Fruit fly (Drosophila melanogaster) whole organism, embryonic: Measurements from ENCODE around the gene nop5.

Source experiments
- Adf1 ChIP-seq: fragments of 200-800 bp; sonication (Bioruptor generic); IDR thresholded peaks from 2 replicates; pipeline ENCODE4 v1.3.6; 2022; ENCODE audit warnings: missing biosample characterization, missing genetic modification characterization
- Atf3 ChIP-seq: fragments of 200-800 bp; sonication (Bioruptor generic); optimal IDR thresholded peaks from 3 replicates; lab custom pipeline; 2016; ENCODE audit warnings: missing biosample characterization, missing genetic modification characterization
- B-H2 ChIP-seq: fragments of 200-800 bp; sonication (Bioruptor generic); optimal IDR thresholded peaks from 2 replicates; lab custom pipeline; 2018; ENCODE audit warnings: missing biosample characterization, mild to moderate bottlenecking, missing genetic modification characterization
- Blimp-1 ChIP-seq: fragments of 200-800 bp; sonication (Bioruptor generic); optimal IDR thresholded peaks from 3 replicates; lab custom pipeline; 2018; ENCODE audit warnings: missing biosample characterization, missing genetic modification characterization, mild to moderate bottlenecking, moderate library complexity, missing genetic modification reagents
- BtbVII ChIP-seq: fragments of 200-800 bp; sonication (Bioruptor generic); optimal IDR thresholded peaks from 3 replicates; lab custom pipeline; 2017; ENCODE audit warnings: missing biosample characterization, mild to moderate bottlenecking, missing genetic modification characterization
- CG10979 ChIP-seq: fragments of 200-800 bp; sonication (Bioruptor generic); optimal IDR thresholded peaks from 2 replicates; lab custom pipeline; 2018; ENCODE audit warnings: missing biosample characterization, mild to moderate bottlenecking, missing genetic modification characterization, moderate library complexity
- CG12769 ChIP-seq: fragments of 200-800 bp; sonication (Bioruptor generic); optimal IDR thresholded peaks from 2 replicates; lab custom pipeline; 2019; ENCODE audit warnings: missing biosample characterization, mild to moderate bottlenecking, missing genetic modification characterization, moderate library complexity
- CG12942 ChIP-seq: fragments of 200-800 bp; sonication (Bioruptor generic); optimal IDR thresholded peaks from 3 replicates; lab custom pipeline; 2016; ENCODE audit warnings: missing biosample characterization, missing genetic modification characterization
- CG14965 ChIP-seq: fragments of 200-800 bp; sonication (Bioruptor generic); optimal IDR thresholded peaks from 2 replicates; lab custom pipeline; 2016; ENCODE audit warnings: missing biosample characterization, missing genetic modification characterization, borderline replicate concordance
- CG1603 ChIP-seq: fragments of 200-800 bp; sonication (Bioruptor generic); optimal IDR thresholded peaks from 2 replicates; lab custom pipeline; 2019; ENCODE audit warnings: missing biosample characterization, mild to moderate bottlenecking, missing genetic modification characterization, moderate library complexity
- CG16779 ChIP-seq: fragments of 200-800 bp; sonication (Bioruptor generic); IDR thresholded peaks from 2 replicates; pipeline ENCODE4 v1.3.6; 2022; ENCODE audit warnings: missing biosample characterization, missing genetic modification characterization
- CG17359 ChIP-seq: fragments of 200-800 bp; sonication (Bioruptor generic); optimal IDR thresholded peaks from 3 replicates; lab custom pipeline; 2018; ENCODE audit warnings: missing biosample characterization, mild to moderate bottlenecking, missing genetic modification characterization, moderate library complexity
- CG17568 ChIP-seq: fragments of 200-800 bp; sonication (Bioruptor generic); optimal IDR thresholded peaks from 2 replicates; lab custom pipeline; 2018; ENCODE audit warnings: missing biosample characterization, mild to moderate bottlenecking, missing genetic modification characterization, moderate library complexity
- CG18619 ChIP-seq: fragments of 200-800 bp; sonication (Bioruptor generic); optimal IDR thresholded peaks from 3 replicates; lab custom pipeline; 2017; ENCODE audit warnings: missing biosample characterization, mild to moderate bottlenecking, missing genetic modification characterization
- CG3281 ChIP-seq: fragments of 200-800 bp; sonication (Bioruptor generic); optimal IDR thresholded peaks from 3 replicates; lab custom pipeline; 2017; ENCODE audit warnings: missing biosample characterization, mild to moderate bottlenecking, missing genetic modification characterization
- CG4404 ChIP-seq: fragments of 200-800 bp; sonication (Bioruptor generic); IDR thresholded peaks from 2 replicates; pipeline ENCODE4 v1.3.6; 2022; ENCODE audit warnings: missing biosample characterization, missing genetic modification characterization
- CG5245 ChIP-seq: fragments of 200-800 bp; sonication (Bioruptor generic); optimal IDR thresholded peaks from 3 replicates; lab custom pipeline; 2016; ENCODE audit warnings: missing biosample characterization, missing genetic modification characterization
- CG6765 ChIP-seq: fragments of 200-800 bp; sonication (Bioruptor generic); optimal IDR thresholded peaks from 3 replicates; lab custom pipeline; 2017; ENCODE audit warnings: missing biosample characterization, mild to moderate bottlenecking, missing genetic modification characterization
- CG6791 ChIP-seq: fragments of 200-800 bp; sonication (Bioruptor generic); IDR thresholded peaks from 3 replicates; pipeline ENCODE4 v1.3.6; 2022; ENCODE audit warnings: missing biosample characterization, missing genetic modification characterization; ENCODE audit not compliant: partially characterized antibody
- CG8765 ChIP-seq: fragments of 200-800 bp; sonication (Bioruptor generic); IDR thresholded peaks from 2 replicates; pipeline ENCODE4 v1.3.6; 2022; ENCODE audit warnings: missing biosample characterization, missing genetic modification characterization
- CG9727 ChIP-seq: fragments of 200-800 bp; sonication (Bioruptor generic); optimal IDR thresholded peaks from 3 replicates; lab custom pipeline; 2017; ENCODE audit warnings: missing biosample characterization, mild to moderate bottlenecking, missing genetic modification characterization
- CHES-1-like ChIP-seq: fragments of 200-800 bp; sonication (Bioruptor generic); optimal IDR thresholded peaks from 2 replicates; lab custom pipeline; 2016; ENCODE audit warnings: missing biosample characterization, missing genetic modification characterization
- D19A ChIP-seq: fragments of 200-800 bp; optimal IDR thresholded peaks from 3 replicates; lab custom pipeline; 2019; ENCODE audit warnings: missing biosample characterization, mild to moderate bottlenecking, missing genetic modification characterization, moderate library complexity
- Dip2 ChIP-seq: fragments of 200-800 bp; sonication (Bioruptor generic); IDR thresholded peaks from 2 replicates; pipeline ENCODE4 v1.3.6; 2022; ENCODE audit warnings: missing biosample characterization, missing genetic modification characterization
- Dip3 ChIP-seq: fragments of 200-800 bp; sonication (Bioruptor generic); optimal IDR thresholded peaks from 3 replicates; lab custom pipeline; 2016; ENCODE audit warnings: missing biosample characterization, missing genetic modification characterization
- HLH54F ChIP-seq: fragments of 200-800 bp; sonication (Bioruptor generic); optimal IDR thresholded peaks from 3 replicates; lab custom pipeline; 2016; ENCODE audit warnings: missing biosample characterization, missing genetic modification characterization
- HmgZ ChIP-seq: fragments of 200-800 bp; sonication (Bioruptor generic); optimal IDR thresholded peaks from 2 replicates; lab custom pipeline; 2018; ENCODE audit warnings: missing biosample characterization, mild to moderate bottlenecking, missing genetic modification characterization
- Ravus ChIP-seq: fragments of 200-800 bp; sonication (Bioruptor generic); IDR thresholded peaks from 2 replicates; pipeline ENCODE4 v1.3.6; 2022; ENCODE audit warnings: missing biosample characterization, missing genetic modification characterization
- TFAM ChIP-seq: fragments of 200-800 bp; sonication (Bioruptor generic); optimal IDR thresholded peaks from 2 replicates; lab custom pipeline; 2017; ENCODE audit warnings: missing biosample characterization, missing genetic modification characterization, inconsistent platforms
- Xbp1 ChIP-seq: fragments of 200-800 bp; sonication (Bioruptor generic); optimal IDR thresholded peaks from 3 replicates; lab custom pipeline; 2016; ENCODE audit warnings: missing biosample characterization, mild to moderate bottlenecking, missing genetic modification characterization
- ara ChIP-seq: fragments of 200-800 bp; sonication (Bioruptor generic); IDR thresholded peaks from 2 replicates; pipeline ENCODE4 v1.3.6; 2022; ENCODE audit warnings: missing biosample characterization, missing genetic modification characterization
- bcd ChIP-seq: fragments of 200-800 bp; sonication (Bioruptor generic); optimal IDR thresholded peaks from 2 replicates; lab custom pipeline; 2017; ENCODE audit warnings: missing biosample characterization, mild to moderate bottlenecking, missing genetic modification characterization
- btn ChIP-seq: fragments of 200-800 bp; sonication (Bioruptor generic); optimal IDR thresholded peaks from 2 replicates; lab custom pipeline; 2016; ENCODE audit warnings: missing biosample characterization, missing genetic modification characterization
- corto ChIP-seq: fragments of 200-800 bp; sonication (Bioruptor generic); optimal IDR thresholded peaks from 2 replicates; lab custom pipeline; 2016; ENCODE audit warnings: missing biosample characterization, mild to moderate bottlenecking, missing genetic modification characterization, moderate library complexity
- danr ChIP-seq: fragments of 200-800 bp; sonication (Bioruptor generic); IDR thresholded peaks from 2 replicates; pipeline ENCODE4 v1.3.6; 2022; ENCODE audit warnings: missing biosample characterization, missing genetic modification characterization
- esg ChIP-seq: fragments of 200-800 bp; sonication (Bioruptor generic); conservative IDR thresholded peaks from 2 replicates; pipeline ENCODE4 v1.3.6; 2022; ENCODE audit warnings: missing biosample characterization, missing genetic modification characterization
- eve ChIP-seq, 2 experiments: fragments of >200 bp; optimal IDR thresholded peaks; 2 replicates each; lab custom pipeline; 2017; ENCODE audit warnings: missing biosample characterization in 2 of 2, missing genetic modification characterization in 2 of 2
- fd96Cb ChIP-seq: fragments of 200-800 bp; sonication (Bioruptor generic); optimal IDR thresholded peaks from 2 replicates; lab custom pipeline; 2018; ENCODE audit warnings: missing biosample characterization, mild to moderate bottlenecking, missing genetic modification characterization, moderate library complexity
- hb ChIP-seq: fragments of 200-800 bp; sonication (Bioruptor generic); IDR thresholded peaks from 3 replicates; pipeline ENCODE4 v1.3.6; 2022; ENCODE audit warnings: missing biosample characterization, missing genetic modification characterization; ENCODE audit not compliant: partially characterized antibody
- kay ChIP-seq: fragments of 200-800 bp; sonication (Bioruptor generic); optimal IDR thresholded peaks from 2 replicates; lab custom pipeline; 2016; ENCODE audit warnings: missing biosample characterization, missing genetic modification characterization
- mld ChIP-seq: fragments of 200-800 bp; sonication (Bioruptor generic); IDR thresholded peaks from 3 replicates; pipeline ENCODE4 v1.3.6; 2022; ENCODE audit warnings: missing biosample characterization, missing genetic modification characterization; ENCODE audit not compliant: partially characterized antibody
- nerfin-2 ChIP-seq: fragments of 200-800 bp; sonication (Bioruptor generic); IDR thresholded peaks from 2 replicates; pipeline ENCODE4 v1.3.6; 2022; ENCODE audit warnings: missing biosample characterization, missing genetic modification characterization; ENCODE audit not compliant: partially characterized antibody
- pum ChIP-seq: fragments of 200-800 bp; sonication (Bioruptor generic); optimal IDR thresholded peaks from 2 replicates; lab custom pipeline; 2016; ENCODE audit warnings: missing biosample characterization, missing genetic modification characterization
- repo ChIP-seq: fragments of 200-800 bp; sonication (Bioruptor generic); optimal IDR thresholded peaks from 2 replicates; lab custom pipeline; 2016; ENCODE audit warnings: missing biosample characterization, missing genetic modification characterization
- ro ChIP-seq: fragments of 200-800 bp; sonication (Bioruptor generic); IDR thresholded peaks from 2 replicates; pipeline ENCODE4 v1.3.6; 2022; ENCODE audit warnings: missing biosample characterization, missing genetic modification characterization
- schlank ChIP-seq: fragments of 200-800 bp; sonication (Bioruptor generic); optimal IDR thresholded peaks from 2 replicates; lab custom pipeline; 2018; ENCODE audit warnings: missing biosample characterization, mild to moderate bottlenecking, missing genetic modification characterization
- sens-2 ChIP-seq: fragments of 200-800 bp; sonication (Bioruptor generic); IDR thresholded peaks from 2 replicates; pipeline ENCODE4 v1.3.6; 2022; ENCODE audit warnings: missing biosample characterization, missing genetic modification characterization
- slp2 ChIP-seq: fragments of 200-800 bp; sonication (Bioruptor generic); optimal IDR thresholded peaks from 2 replicates; lab custom pipeline; 2016; ENCODE audit warnings: missing biosample characterization, missing genetic modification characterization
- tna ChIP-seq: fragments of 200-800 bp; sonication (Bioruptor generic); IDR thresholded peaks from 2 replicates; pipeline ENCODE4 v1.3.6; 2022; ENCODE audit warnings: missing biosample characterization, missing genetic modification characterization; ENCODE audit not compliant: partially characterized antibody
- trh ChIP-seq: fragments of 200-800 bp; sonication (Bioruptor generic); optimal IDR thresholded peaks from 2 replicates; lab custom pipeline; 2016; ENCODE audit warnings: missing biosample characterization, missing genetic modification characterization
- wek ChIP-seq: fragments of 200-800 bp; sonication (Bioruptor generic); optimal IDR thresholded peaks from 3 replicates; lab custom pipeline; 2018; ENCODE audit warnings: missing biosample characterization, mild to moderate bottlenecking, missing genetic modification characterization, moderate library complexity

Gene nop5

dm6 chr2L:6950096-6950495 lies 31.6 kb upstream of the nop5 start, which contains the start of the genes Gas41 and SA1 (continued):
- TF ChIP-seq CG1603 (tag; lab: Kevin White, UChicago) (peak; percentile 43), Blimp-1 (GFP tag; lab: Kevin White, UChicago) (no peak), CG10979 (tag; lab: Kevin White, UChicago) (peak; percentile 69), corto (GFP tag; lab: Kevin White, UChicago) (no peak), danr (GFP tag; lab: Robert Waterston, UW) (peak; percentile 31; the same call in 1 of the 2 replicates), CG17568 (GFP tag; lab: Kevin White, UChicago) (no peak), CG5245 (GFP tag; lab: Kevin White, UChicago) (no peak), Xbp1 (no peak), CG9727 (GFP tag; lab: Kevin White, UChicago) (peak; percentile 15), nerfin-2 (GFP tag; lab: Robert Waterston, UW) (no peak), CG12942 (GFP tag; lab: Kevin White, UChicago) (peak; percentile 72), ara (GFP tag; lab: Robert Waterston, UW) (peak; percentile 81), slp2 (GFP tag; lab: Kevin White, UChicago) (no peak), CG4404 (GFP tag; lab: Robert Waterston, UW) (peak; percentile 89), Dip3 (GFP tag; lab: Kevin White, UChicago) (no peak), B-H2 (peak; percentile 44), Atf3 (GFP tag; lab: Kevin White, UChicago) (no peak), kay (GFP tag; lab: Kevin White, UChicago) (peak; percentile 67), tna (GFP tag; lab: Robert Waterston, UW) (0 out of 2 replicates have a peak, but pooled peaks have one; percentile 7), bcd (GFP tag; lab: Kevin White, UChicago) (peak; percentile 58), trh (GFP tag; lab: Kevin White, UChicago) (no peak), D19A (tag; lab: Kevin White, UChicago) (no peak), HmgZ (tag; lab: Kevin White, UChicago) (peak; percentile 84), btn (GFP tag; lab: Kevin White, UChicago) (no peak), CG3281 (GFP tag; lab: Kevin White, UChicago) (peak; percentile 85), fd96Cb (tag; lab: Kevin White, UChicago) (peak; percentile 72), CG17359 (tag; lab: Kevin White, UChicago) (peak; percentile 93), CHES-1-like (GFP tag; lab: Kevin White, UChicago) (peak; percentile 72), Ravus (GFP tag; lab: Robert Waterston, UW) (no peak), BtbVII (GFP tag; lab: Kevin White, UChicago) (peak; percentile 71), ro (GFP tag; lab: Robert Waterston, UW) (no peak), CG16779 (no peak), hb (GFP tag; lab: Robert Waterston, UW) (peak; percentile 69), CG8765 (GFP tag; lab: Robert Waterston, UW) (peak; percentile 67), CG14965 (no peak), pum (GFP tag; lab: Kevin White, UChicago) (peak; percentile 67), repo (GFP tag; lab: Kevin White, UChicago) (no peak), CG12769 (tag; lab: Kevin White, UChicago) (no peak), esg (peak; percentile 93), wek (GFP tag; lab: Kevin White, UChicago) (no peak), Dip2 (no peak), CG18619 (GFP tag; lab: Kevin White, UChicago) (peak; percentile 22), schlank (tag; lab: Kevin White, UChicago) (no peak), CG6765 (peak; percentile 76), mld (GFP tag; lab: Robert Waterston, UW) (peak; percentile 48; the same call in 1 of the 3 replicates), TFAM (GFP tag; lab: Kevin White, UChicago) (no peak), eve (GFP tag; optimal IDR thresholded peaks at IDR 0.05; lab: Kevin White, UChicago) (no peak), CG6791 (GFP tag; lab: Robert Waterston, UW) (peak; percentile 70), HLH54F (GFP tag; lab: Kevin White, UChicago) (peak; percentile 28), Adf1 (GFP tag; lab: Robert Waterston, UW) (peak; percentile 34), sens-2 (GFP tag; lab: Robert Waterston, UW) (no peak)
